Worm (Caenorhabditis elegans): ENCODE results near the gene fbxa-210.
A peak's percentile ranks its signal among the peaks of the same experiment; 100 is the strongest.

Gene fbxa-210

ce11 chrV:18127192-18127591 is 2.0 kb downstream of the fbxa-210 start, which contains the start of gene fbxa-211:
fbxa-211 (plus strand) TSS chrV:18127519.
- TF ChIP-seq lsl-1 (GFP tag; optimal IDR thresholded peaks at IDR 0.05) (peak; percentile 71), snpc-1.3 (tag; optimal IDR thresholded peaks at IDR 0.05; ENCODE audit: insufficient read depth) (peak; percentile 32), F49E8.2 (tag; optimal IDR thresholded peaks at IDR 0.05; ENCODE audit: insufficient read depth) (peak; percentile 43), tlf-1 (GFP tag; optimal IDR thresholded peaks at IDR 0.05) (no peak)

DNA sequence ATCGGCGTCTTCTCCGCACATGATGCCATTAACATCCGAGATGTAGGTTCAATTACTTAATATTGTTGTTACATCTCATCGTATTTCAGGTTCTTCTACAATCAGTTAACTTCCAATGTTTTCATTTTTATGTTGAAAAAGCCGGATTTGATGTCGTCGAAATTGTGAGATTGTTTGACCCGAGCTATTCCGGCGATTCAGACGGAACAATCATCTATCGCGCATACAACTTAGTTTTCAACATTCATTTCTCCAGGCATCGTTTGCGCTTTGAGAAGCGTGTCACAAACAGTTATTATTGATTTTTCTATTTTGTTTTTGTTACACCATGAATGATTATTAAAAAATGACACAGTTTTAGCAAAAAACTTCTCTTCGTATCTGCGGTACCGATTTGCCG is 3.4 kb downstream of the fbxa-210 start:
- TF ChIP-seq nfya-1 (tag; optimal IDR thresholded peaks at IDR 0.05; ENCODE audit: borderline replicate concordance, insufficient read depth): no peak
- TF ChIP-seq nhr-27 (tag; optimal IDR thresholded peaks at IDR 0.05): no peak
- TF ChIP-seq him-1 (tag; optimal IDR thresholded peaks at IDR 0.05): no peak
- no peak for TF ChIP-seq hlh-12 (tag; optimal IDR thresholded peaks at IDR 0.05)
- no peak for TF ChIP-seq nfyb-1 (GFP tag; IDR thresholded peaks at IDR 0.05)
- TF ChIP-seq ccch-3 (GFP tag; optimal IDR thresholded peaks at IDR 0.05): no peak
- TF ChIP-seq F22D6.2 (tag; optimal IDR thresholded peaks at IDR 0.05): no peak
- TF ChIP-seq nhr-80 (tag; optimal IDR thresholded peaks at IDR 0.05): no peak
- no peak for TF ChIP-seq mel-28 (tag; optimal IDR thresholded peaks at IDR 0.05; ENCODE audit: borderline replicate concordance)
- TF ChIP-seq hlh-26 (GFP tag; conservative IDR thresholded peaks at IDR 0.05): no peak
- no peak for TF ChIP-seq lsl-1 (GFP tag; optimal IDR thresholded peaks at IDR 0.05)
- no peak for TF ChIP-seq Y79H2A.3 (GFP tag; conservative IDR thresholded peaks at IDR 0.05)
- no peak for TF ChIP-seq ceh-58 (GFP tag; IDR thresholded peaks at IDR 0.05)
- TF ChIP-seq attf-5 (GFP tag; optimal IDR thresholded peaks at IDR 0.05): no peak
- no peak for TF ChIP-seq xnd-1 (tag; optimal IDR thresholded peaks at IDR 0.05)
- TF ChIP-seq ztf-25 (GFP tag; IDR thresholded peaks at IDR 0.05): no peak
- no peak for TF ChIP-seq T07F8.4 (tag; optimal IDR thresholded peaks at IDR 0.05)
- TF ChIP-seq tbp1 (GFP tag; optimal IDR thresholded peaks at IDR 0.05): no peak
- TF ChIP-seq bed-2 (GFP tag; IDR thresholded peaks at IDR 0.05): no peak

ce11 chrV:18131049-18131448 is 5.9 kb downstream of the fbxa-210 start, which contains the start of gene Y37H2A.12:
Y37H2A.12 (minus strand) TSS chrV:18131129.
- TF ChIP-seq cebp-2 (GFP tag; IDR thresholded peaks at IDR 0.05): no peak
- no peak for TF ChIP-seq ztf-26 (tag; optimal IDR thresholded peaks at IDR 0.05)
- TF ChIP-seq F33H1.4 (GFP tag; IDR thresholded peaks at IDR 0.05): peak; percentile 34; the same call in 1 of the 2 replicates
- no peak for TF ChIP-seq ceh-40 (GFP tag; IDR thresholded peaks at IDR 0.05)
- no peak for TF ChIP-seq tlf-1 (GFP tag; optimal IDR thresholded peaks at IDR 0.05)
- TF ChIP-seq B0019.2 (GFP tag; conservative IDR thresholded peaks at IDR 0.05): no peak
- no peak for TF ChIP-seq F57A8.1 (GFP tag; optimal IDR thresholded peaks at IDR 0.05)
- TF ChIP-seq nhr-90 (tag; optimal IDR thresholded peaks at IDR 0.05): no peak
- TF ChIP-seq egl-18 (GFP tag; IDR thresholded peaks at IDR 0.05): no peak
- TF ChIP-seq B0336.3 (GFP tag; IDR thresholded peaks at IDR 0.05): no peak
- no peak for TF ChIP-seq repo-1 (tag; optimal IDR thresholded peaks at IDR 0.05)
- TF ChIP-seq him-1 (tag; optimal IDR thresholded peaks at IDR 0.05): peak; percentile 83
- TF ChIP-seq somi-1 (GFP tag; optimal IDR thresholded peaks at IDR 0.05): no peak
- TF ChIP-seq mel-28 (tag; optimal IDR thresholded peaks at IDR 0.05; ENCODE audit: borderline replicate concordance): no peak
- no peak for TF ChIP-seq madf-10 (tag; optimal IDR thresholded peaks at IDR 0.05)
- no peak for TF ChIP-seq ztf-22 (GFP tag; optimal IDR thresholded peaks at IDR 0.05)
- no peak for TF ChIP-seq nhr-27 (tag; optimal IDR thresholded peaks at IDR 0.05)
- no peak for TF ChIP-seq die-1 (tag; optimal IDR thresholded peaks at IDR 0.05)
- no peak for TF ChIP-seq unc-130 (GFP tag; optimal IDR thresholded peaks at IDR 0.05)
- peak; percentile 48; the same call in 1 of the 2 replicates for TF ChIP-seq D2030.7 (GFP tag; IDR thresholded peaks at IDR 0.05)
- TF ChIP-seq hlh-12 (tag; optimal IDR thresholded peaks at IDR 0.05): no peak
- no peak for TF ChIP-seq Y67H2A.10 (GFP tag; conservative IDR thresholded peaks at IDR 0.05)
- peak; percentile 61 for TF ChIP-seq madf-6 (GFP tag; IDR thresholded peaks at IDR 0.05)
- TF ChIP-seq Y53F4B.3 (GFP tag; IDR thresholded peaks at IDR 0.05): no peak
- TF ChIP-seq mes-4 (tag; optimal IDR thresholded peaks at IDR 0.05): no peak
- TF ChIP-seq athp-1 (tag; optimal IDR thresholded peaks at IDR 0.05): no peak
- TF ChIP-seq zim-3 (tag; optimal IDR thresholded peaks at IDR 0.05): no peak
- no peak for TF ChIP-seq chd-7 (tag; optimal IDR thresholded peaks at IDR 0.05)
- no peak for TF ChIP-seq F39B2.1 (GFP tag; IDR thresholded peaks at IDR 0.05)
- TF ChIP-seq zfh-2 (GFP tag; conservative IDR thresholded peaks at IDR 0.05): no peak
